Fruit fly (Drosophila melanogaster) whole organism, embryonic: ENCODE results near the gene CG14269.

Experiments
- Atf3 ChIP-seq: fragments of 200-800 bp; sonication (Bioruptor generic); optimal IDR thresholded peaks from 3 replicates; lab custom pipeline; 2016; ENCODE audit warnings: missing biosample characterization, missing genetic modification characterization
- Bgb ChIP-seq: fragments of 200-800 bp; sonication (Bioruptor generic); IDR thresholded peaks from 2 replicates; pipeline ENCODE4 v1.3.6; 2022; ENCODE audit warnings: missing biosample characterization, missing genetic modification characterization; ENCODE audit not compliant: partially characterized antibody
- CG1024 ChIP-seq: fragments of 200-800 bp; sonication (Bioruptor generic); IDR thresholded peaks from 2 replicates; pipeline ENCODE4 v1.3.6; 2022; ENCODE audit warnings: missing biosample characterization, missing genetic modification characterization
- CG10366 ChIP-seq: fragments of 200-800 bp; sonication (Bioruptor generic); IDR thresholded peaks from 2 replicates; pipeline ENCODE4 v1.3.6; 2022; ENCODE audit warnings: missing biosample characterization, missing genetic modification characterization
- CG13894 ChIP-seq: fragments of 200-800 bp; sonication (Bioruptor generic); optimal IDR thresholded peaks from 3 replicates; lab custom pipeline; 2018; ENCODE audit warnings: missing biosample characterization, mild to moderate bottlenecking, missing genetic modification characterization, moderate library complexity
- CG14667 ChIP-seq: fragments of 200-800 bp; sonication (Bioruptor generic); IDR thresholded peaks from 2 replicates; pipeline ENCODE4 v1.3.6; 2022; ENCODE audit warnings: missing biosample characterization, missing genetic modification characterization
- CG15073 ChIP-seq: fragments of 200-800 bp; sonication (Bioruptor generic); optimal IDR thresholded peaks from 2 replicates; lab custom pipeline; 2016; ENCODE audit warnings: missing biosample characterization, missing genetic modification characterization
- CG15696 ChIP-seq: fragments of 200-800 bp; sonication (Bioruptor generic); optimal IDR thresholded peaks from 2 replicates; lab custom pipeline; 2019; ENCODE audit warnings: missing biosample characterization, mild to moderate bottlenecking, missing genetic modification characterization, moderate library complexity
- CG16815 ChIP-seq: fragments of 200-800 bp; sonication (Bioruptor generic); optimal IDR thresholded peaks from 3 replicates; lab custom pipeline; 2017; ENCODE audit warnings: missing biosample characterization, mild to moderate bottlenecking, missing genetic modification characterization
- CG17568 ChIP-seq: fragments of 200-800 bp; sonication (Bioruptor generic); optimal IDR thresholded peaks from 2 replicates; lab custom pipeline; 2018; ENCODE audit warnings: missing biosample characterization, mild to moderate bottlenecking, missing genetic modification characterization, moderate library complexity
- CG2116 ChIP-seq: fragments of 200-800 bp; sonication (Bioruptor generic); optimal IDR thresholded peaks from 3 replicates; lab custom pipeline; 2018; ENCODE audit warnings: missing biosample characterization, mild to moderate bottlenecking, missing genetic modification characterization
- CG32532 ChIP-seq: fragments of 200-800 bp; sonication (Bioruptor generic); IDR thresholded peaks from 2 replicates; pipeline ENCODE4 v1.3.6; 2022; ENCODE audit warnings: missing biosample characterization, missing genetic modification characterization
- CG33557 ChIP-seq: fragments of 200-800 bp; sonication (Bioruptor generic); optimal IDR thresholded peaks from 2 replicates; lab custom pipeline; 2019; ENCODE audit warnings: missing biosample characterization, mild to moderate bottlenecking, missing genetic modification characterization, moderate library complexity
- CG34224 ChIP-seq: fragments of 200-800 bp; sonication (Bioruptor generic); IDR thresholded peaks from 3 replicates; pipeline ENCODE4 v1.3.6; 2022; ENCODE audit warnings: missing biosample characterization, missing genetic modification characterization; ENCODE audit not compliant: partially characterized antibody
- CG4282 ChIP-seq: fragments of 200-800 bp; sonication (Bioruptor generic); optimal IDR thresholded peaks from 2 replicates; lab custom pipeline; 2016; ENCODE audit warnings: missing biosample characterization, missing genetic modification characterization
- CG4404 ChIP-seq: fragments of 200-800 bp; sonication (Bioruptor generic); IDR thresholded peaks from 2 replicates; pipeline ENCODE4 v1.3.6; 2022; ENCODE audit warnings: missing biosample characterization, missing genetic modification characterization
- CG4820 ChIP-seq: fragments of 200-800 bp; sonication (Bioruptor generic); optimal IDR thresholded peaks from 3 replicates; lab custom pipeline; 2016; ENCODE audit warnings: missing biosample characterization, missing genetic modification characterization
- CG6272 ChIP-seq: fragments of 200-800 bp; sonication (Bioruptor generic); IDR thresholded peaks from 2 replicates; pipeline ENCODE4 v1.3.6; 2022; ENCODE audit warnings: missing biosample characterization, missing genetic modification characterization
- CG6791 ChIP-seq: fragments of 200-800 bp; sonication (Bioruptor generic); IDR thresholded peaks from 3 replicates; pipeline ENCODE4 v1.3.6; 2022; ENCODE audit warnings: missing biosample characterization, missing genetic modification characterization; ENCODE audit not compliant: partially characterized antibody
- CG9609 ChIP-seq: fragments of 200-800 bp; sonication (Bioruptor generic); optimal IDR thresholded peaks from 3 replicates; lab custom pipeline; 2016; ENCODE audit warnings: missing biosample characterization, missing genetic modification characterization
- CG9817 ChIP-seq: fragments of 200-800 bp; sonication (Bioruptor generic); optimal IDR thresholded peaks from 2 replicates; lab custom pipeline; 2018; ENCODE audit warnings: missing biosample characterization, mild to moderate bottlenecking, missing genetic modification characterization, moderate library complexity
- D19A ChIP-seq: fragments of 200-800 bp; optimal IDR thresholded peaks from 3 replicates; lab custom pipeline; 2019; ENCODE audit warnings: missing biosample characterization, mild to moderate bottlenecking, missing genetic modification characterization, moderate library complexity
- Dip2 ChIP-seq: fragments of 200-800 bp; sonication (Bioruptor generic); IDR thresholded peaks from 2 replicates; pipeline ENCODE4 v1.3.6; 2022; ENCODE audit warnings: missing biosample characterization, missing genetic modification characterization
- Hmr ChIP-seq: fragments of 200-800 bp; sonication (Bioruptor generic); optimal IDR thresholded peaks from 3 replicates; lab custom pipeline; 2017; ENCODE audit warnings: mild to moderate bottlenecking, missing biosample characterization, missing genetic modification reagents, missing genetic modification characterization
- Hr3 ChIP-seq: fragments of 200-800 bp; sonication (Bioruptor generic); optimal IDR thresholded peaks from 3 replicates; lab custom pipeline; 2016; ENCODE audit warnings: missing biosample characterization, missing genetic modification characterization
- Hr51 ChIP-seq, 2 experiments: fragments of 200-800 bp; sonication (Bioruptor generic); optimal IDR thresholded peaks; 2 replicates in 1 of 2; 3 replicates in 1 of 2; lab custom pipeline; 2016 to 2018; ENCODE audit warnings: missing biosample characterization in 2 of 2, missing genetic modification characterization in 2 of 2, mild to moderate bottlenecking in 1 of 2, moderate library complexity in 1 of 2
- Hsf ChIP-seq: fragments of 200-800 bp; sonication (Bioruptor generic); optimal IDR thresholded peaks from 3 replicates; lab custom pipeline; 2016; ENCODE audit warnings: missing biosample characterization, missing genetic modification characterization
- MBD-R2 ChIP-seq: fragments of 200-800 bp; sonication (Bioruptor generic); IDR thresholded peaks from 2 replicates; pipeline ENCODE4 v1.3.6; 2022; ENCODE audit warnings: missing biosample characterization, missing genetic modification characterization
- Oaz ChIP-seq: fragments of 200-800 bp; sonication (Bioruptor generic); IDR thresholded peaks from 2 replicates; pipeline ENCODE4 v1.3.6; 2022; ENCODE audit warnings: missing biosample characterization, missing genetic modification characterization
- Optix ChIP-seq: fragments of 200-800 bp; sonication (Bioruptor generic); IDR thresholded peaks from 3 replicates; pipeline ENCODE4 v1.3.6; 2022; ENCODE audit warnings: missing biosample characterization, missing genetic modification characterization
- PHDP ChIP-seq: fragments of 200-800 bp; sonication (Bioruptor generic); optimal IDR thresholded peaks from 3 replicates; lab custom pipeline; 2018; ENCODE audit warnings: missing biosample characterization, mild to moderate bottlenecking, missing genetic modification characterization, moderate library complexity
- Sox102F ChIP-seq: fragments of 200-800 bp; sonication (Bioruptor generic); optimal IDR thresholded peaks from 2 replicates; lab custom pipeline; 2018; ENCODE audit warnings: missing biosample characterization, mild to moderate bottlenecking, missing genetic modification characterization, moderate library complexity
- Sry-δ ChIP-seq: fragments of 200-800 bp; sonication (Bioruptor generic); optimal IDR thresholded peaks from 2 replicates; lab custom pipeline; 2016; ENCODE audit warnings: missing biosample characterization, missing genetic modification characterization
- ab ChIP-seq: fragments of 200-800 bp; sonication (Bioruptor generic); optimal IDR thresholded peaks from 2 replicates; lab custom pipeline; 2016; ENCODE audit warnings: missing biosample characterization, missing genetic modification characterization
- abd-A ChIP-seq: fragments of 200-800 bp; sonication (Bioruptor generic); optimal IDR thresholded peaks from 3 replicates; lab custom pipeline; 2019; ENCODE audit warnings: missing biosample characterization, mild to moderate bottlenecking, missing genetic modification characterization, moderate library complexity
- bigmax ChIP-seq: fragments of 200-800 bp; sonication (Bioruptor generic); optimal IDR thresholded peaks from 2 replicates; lab custom pipeline; 2018; ENCODE audit warnings: missing biosample characterization, mild to moderate bottlenecking, missing genetic modification characterization
- cato ChIP-seq: fragments of 200-800 bp; sonication (Bioruptor generic); optimal IDR thresholded peaks from 2 replicates; lab custom pipeline; 2016; ENCODE audit warnings: missing biosample characterization, missing genetic modification characterization, borderline replicate concordance
- caup ChIP-seq: fragments of 200-800 bp; sonication (Bioruptor generic); optimal IDR thresholded peaks from 3 replicates; lab custom pipeline; 2017; ENCODE audit warnings: missing biosample characterization, mild to moderate bottlenecking, missing genetic modification characterization, moderate library complexity; ENCODE audit not compliant: severe bottlenecking
- chm ChIP-seq: fragments of 200-800 bp; sonication (Bioruptor generic); IDR thresholded peaks from 2 replicates; pipeline ENCODE4 v1.3.6; 2022; ENCODE audit warnings: missing biosample characterization, missing genetic modification characterization
- crol ChIP-seq: fragments of 200-800 bp; sonication (Bioruptor generic); IDR thresholded peaks from 2 replicates; pipeline ENCODE4 v1.3.6; 2022; ENCODE audit warnings: missing biosample characterization, missing genetic modification characterization
- emc ChIP-seq: fragments of 200-800 bp; sonication (Bioruptor generic); optimal IDR thresholded peaks from 2 replicates; lab custom pipeline; 2016; ENCODE audit warnings: missing biosample characterization, missing genetic modification characterization
- gro ChIP-seq: fragments of 200-800 bp; sonication (Bioruptor generic); optimal IDR thresholded peaks from 2 replicates; lab custom pipeline; 2016; ENCODE audit warnings: missing biosample characterization, missing genetic modification characterization
- gsb-n ChIP-seq: fragments of 200-800 bp; sonication (Bioruptor generic); optimal IDR thresholded peaks from 3 replicates; lab custom pipeline; 2018; ENCODE audit warnings: missing biosample characterization, mild to moderate bottlenecking, missing genetic modification characterization
- ind ChIP-seq: fragments of 200-800 bp; sonication (Bioruptor generic); optimal IDR thresholded peaks from 3 replicates; lab custom pipeline; 2016; ENCODE audit warnings: missing biosample characterization, missing genetic modification characterization
- odd ChIP-seq: fragments of 200-800 bp; sonication (Bioruptor generic); optimal IDR thresholded peaks from 2 replicates; lab custom pipeline; 2017; ENCODE audit warnings: missing biosample characterization, mild to moderate bottlenecking, missing genetic modification characterization
- pita ChIP-seq: fragments of 200-800 bp; sonication (Bioruptor generic); optimal IDR thresholded peaks from 2 replicates; lab custom pipeline; 2017; ENCODE audit warnings: missing biosample characterization, mild to moderate bottlenecking, missing genetic modification characterization
- repo ChIP-seq: fragments of 200-800 bp; sonication (Bioruptor generic); optimal IDR thresholded peaks from 2 replicates; lab custom pipeline; 2016; ENCODE audit warnings: missing biosample characterization, missing genetic modification characterization
- seq ChIP-seq: fragments of 200-800 bp; sonication (Bioruptor generic); IDR thresholded peaks from 2 replicates; pipeline ENCODE4 v1.3.6; 2022; ENCODE audit warnings: missing biosample characterization, missing genetic modification characterization
- sim ChIP-seq: fragments of 200-800 bp; sonication (Bioruptor generic); IDR thresholded peaks from 2 replicates; pipeline ENCODE4 v1.3.6; 2022; ENCODE audit warnings: missing biosample characterization, missing genetic modification characterization
- slou ChIP-seq: fragments of 200-800 bp; sonication (Bioruptor generic); optimal IDR thresholded peaks from 3 replicates; lab custom pipeline; 2016; ENCODE audit warnings: missing biosample characterization, missing genetic modification characterization
- tio ChIP-seq: fragments of 200-800 bp; sonication (Bioruptor generic); optimal IDR thresholded peaks from 2 replicates; lab custom pipeline; 2017; ENCODE audit warnings: missing biosample characterization, missing genetic modification characterization, inconsistent platforms
- zfh2 ChIP-seq: fragments of 200-800 bp; sonication (Bioruptor generic); optimal IDR thresholded peaks from 2 replicates; lab custom pipeline; 2016; ENCODE audit warnings: missing biosample characterization, missing genetic modification characterization

The CG14269 gene

DNA sequence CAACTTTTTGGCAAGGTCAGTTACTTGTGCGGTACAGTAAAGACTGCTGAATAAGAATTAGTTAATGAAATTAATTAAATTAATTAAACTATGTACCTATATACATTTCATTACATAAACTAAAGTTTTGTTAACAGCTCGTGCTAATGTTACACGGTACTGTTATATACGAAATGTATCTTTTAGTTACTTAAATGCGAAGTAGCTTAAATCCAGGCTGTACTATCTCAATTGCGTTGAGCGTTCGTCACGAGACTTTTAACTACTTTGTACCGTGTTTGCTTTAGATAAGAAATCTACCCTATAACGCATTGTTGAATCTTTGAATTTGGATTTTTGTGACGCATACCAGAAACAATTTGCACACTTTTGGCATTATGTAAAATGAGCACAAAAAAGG, 36.3 kb downstream of the CG14269 start (continued):
- peak; percentile 41 for TF ChIP-seq caup (GFP tag; lab: Kevin White, UChicago)
- no peak for TF ChIP-seq CG6791 (GFP tag; lab: Robert Waterston, UW)
- TF ChIP-seq CG13894 (tag; lab: Kevin White, UChicago) = no peak
- no peak for TF ChIP-seq Atf3
- TF ChIP-seq pita (GFP tag; lab: Kevin White, UChicago) = no peak
- TF ChIP-seq PHDP = no peak
- TF ChIP-seq CG33557 (GFP tag; lab: Kevin White, UChicago) = no peak
- TF ChIP-seq CG14667 (GFP tag; lab: Robert Waterston, UW) = no peak
- TF ChIP-seq MBD-R2 = no peak
- TF ChIP-seq tio = peak; percentile 9
- no peak for TF ChIP-seq sim (GFP tag; lab: Robert Waterston, UW)
- no peak for TF ChIP-seq odd
- no peak for TF ChIP-seq CG4282 (GFP tag; lab: Kevin White, UChicago)
- TF ChIP-seq CG4820 (GFP tag; lab: Kevin White, UChicago) = no peak
- no peak for TF ChIP-seq CG34224
- no peak for TF ChIP-seq Bgb
- no peak for TF ChIP-seq slou (GFP tag; lab: Kevin White, UChicago)
- no peak for TF ChIP-seq Hr51 (GFP tag; optimal IDR thresholded peaks at IDR 0.05; lab: Kevin White, UChicago)
- peak; percentile 28 for TF ChIP-seq Hsf (GFP tag; lab: Kevin White, UChicago)
- TF ChIP-seq CG6272 (GFP tag; lab: Robert Waterston, UW) = no peak
- TF ChIP-seq ab (GFP tag; lab: Kevin White, UChicago) = no peak
- TF ChIP-seq Sry-δ (GFP tag; lab: Kevin White, UChicago) = no peak
- peak; percentile 28; the same call in 1 of the 2 replicates for TF ChIP-seq CG4404 (GFP tag; lab: Robert Waterston, UW)
- no peak for TF ChIP-seq Sox102F (GFP tag; lab: Kevin White, UChicago)
- no peak for TF ChIP-seq CG2116 (GFP tag; lab: Kevin White, UChicago)
- TF ChIP-seq seq (GFP tag; lab: Robert Waterston, UW) = no peak
- TF ChIP-seq gsb-n (tag; lab: Kevin White, UChicago) = no peak
- TF ChIP-seq CG15073 (GFP tag; lab: Kevin White, UChicago) = no peak
- no peak for TF ChIP-seq D19A (tag; lab: Kevin White, UChicago)
- no peak for TF ChIP-seq cato (GFP tag; lab: Kevin White, UChicago)
- peak; percentile 29 for TF ChIP-seq emc (GFP tag; lab: Kevin White, UChicago)
- peak; percentile 34 for TF ChIP-seq ind (GFP tag; lab: Kevin White, UChicago)
- TF ChIP-seq Optix (GFP tag; lab: Robert Waterston, UW) = no peak
- TF ChIP-seq bigmax = no peak
- TF ChIP-seq abd-A = no peak
- TF ChIP-seq Dip2 (GFP tag; lab: Robert Waterston, UW) = no peak
- TF ChIP-seq Oaz (GFP tag; lab: Robert Waterston, UW) = no peak
- TF ChIP-seq CG32532 (GFP tag; lab: Robert Waterston, UW) = peak; percentile 40; the same call in 1 of the 2 replicates
- TF ChIP-seq Hmr (GFP tag; lab: Kevin White, UChicago) = peak; percentile 27
- peak; percentile 38 for TF ChIP-seq gro (GFP tag; lab: Kevin White, UChicago)
- TF ChIP-seq repo (GFP tag; lab: Kevin White, UChicago) = no peak
- TF ChIP-seq CG17568 (GFP tag; lab: Kevin White, UChicago) = no peak
- TF ChIP-seq Hr3 (GFP tag; lab: Kevin White, UChicago) = no peak
- TF ChIP-seq CG9609 (GFP tag; lab: Kevin White, UChicago) = no peak
- no peak for TF ChIP-seq CG16815 (GFP tag; lab: Kevin White, UChicago)
- TF ChIP-seq CG1024 = no peak
- TF ChIP-seq chm (GFP tag; lab: Robert Waterston, UW) = no peak
- TF ChIP-seq CG15696 (tag; lab: Kevin White, UChicago) = no peak
- TF ChIP-seq crol (GFP tag; lab: Robert Waterston, UW) = no peak
- peak; percentile 20; the same call in 1 of the 2 replicates for TF ChIP-seq CG10366 (GFP tag; lab: Robert Waterston, UW)
- peak; percentile 22 for TF ChIP-seq CG9817 (tag; lab: Kevin White, UChicago)
- TF ChIP-seq zfh2 (GFP tag; lab: Kevin White, UChicago) = peak; percentile 36
